Fruit fly (Drosophila melanogaster): Measurements from ENCODE around the gene ro.
A peak's percentile ranks its signal among the peaks of the same experiment; 100 is the strongest.

Gene ro

DNA sequence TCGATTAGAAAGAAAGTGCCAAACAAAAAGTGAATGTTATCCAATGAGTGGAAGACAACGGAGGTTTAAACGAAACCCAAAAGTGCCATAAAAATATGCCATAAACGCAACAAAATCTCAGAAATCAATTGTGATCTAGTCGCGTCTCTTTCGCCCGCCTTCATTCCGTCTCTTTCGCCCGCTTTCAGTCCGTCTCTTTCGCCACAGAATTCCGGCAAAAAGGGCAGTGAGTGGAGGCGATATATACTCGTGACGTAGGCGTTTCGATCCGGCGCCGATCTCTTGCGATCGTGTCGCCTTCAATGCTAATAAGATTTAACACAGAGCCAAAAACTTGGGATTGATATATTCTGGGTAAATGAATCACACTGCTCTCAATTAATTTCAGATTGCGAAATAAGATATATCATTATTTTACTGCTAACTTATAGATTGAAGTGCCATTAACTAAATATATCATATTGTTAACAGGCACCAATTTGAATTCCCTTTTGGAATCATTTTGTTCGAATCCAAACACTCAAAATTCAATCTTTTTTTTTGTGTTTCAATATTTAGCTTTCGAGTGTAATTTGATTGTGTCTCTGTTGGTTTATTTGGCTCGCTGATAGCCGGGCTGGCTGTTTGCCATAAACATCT lies 7.2 kb upstream of the ro start (continued):
- TF ChIP-seq CG6175 (GFP tag; IDR thresholded peaks at IDR 0.05) (0 out of 3 replicates have a peak, but pooled peaks have one; percentile 28), CG8388 (GFP tag; optimal IDR thresholded peaks at IDR 0.05) (no peak), zen2 (GFP tag; IDR thresholded peaks at IDR 0.05; ENCODE audit: partially characterized antibody) (no peak), CG4820 (GFP tag; optimal IDR thresholded peaks at IDR 0.05) (no peak), CG2712 (tag; optimal IDR thresholded peaks at IDR 0.05) (peak; percentile 56), D (optimal IDR thresholded peaks at IDR 0.05) (no peak), D (GFP tag; optimal IDR thresholded peaks at IDR 0.05) (no peak), CG8359 (GFP tag; optimal IDR thresholded peaks at IDR 0.05; ENCODE audit: borderline replicate concordance) (no peak), Asciz (GFP tag; optimal IDR thresholded peaks at IDR 0.05) (peak; percentile 25), CG15269 (tag; optimal IDR thresholded peaks at IDR 0.05) (peak; percentile 77), CG13123 (GFP tag; optimal IDR thresholded peaks at IDR 0.05) (no peak), Ravus (GFP tag; IDR thresholded peaks at IDR 0.05) (no peak), CG31388 (GFP tag; optimal IDR thresholded peaks at IDR 0.05) (no peak), CG5953 (GFP tag; IDR thresholded peaks at IDR 0.05) (peak; percentile 47; the same call in 1 of the 2 replicates), usp (GFP tag; optimal IDR thresholded peaks at IDR 0.05) (no peak), jigr1 (GFP tag; IDR thresholded peaks at IDR 0.05) (no peak), dati (GFP tag; IDR thresholded peaks at IDR 0.05) (no peak), Med (GFP tag) (peak; percentile 88), CG2199 (GFP tag; IDR thresholded peaks at IDR 0.05) (0 out of 3 replicates have a peak, but pooled peaks have one; percentile 9), CG17829 (tag; optimal IDR thresholded peaks at IDR 0.05) (peak; percentile 39), crp (GFP tag; optimal IDR thresholded peaks at IDR 0.05) (no peak), CG13424 (tag; optimal IDR thresholded peaks at IDR 0.05) (peak; percentile 69), CG8281 (tag; optimal IDR thresholded peaks at IDR 0.05) (peak; percentile 24), pros (GFP tag; optimal IDR thresholded peaks at IDR 0.05) (no peak), CG9727 (GFP tag; optimal IDR thresholded peaks at IDR 0.05) (peak; percentile 23), luna (GFP tag; optimal IDR thresholded peaks at IDR 0.05) (no peak), Dip2 (GFP tag; IDR thresholded peaks at IDR 0.05) (no peak), CG18764 (GFP tag; optimal IDR thresholded peaks at IDR 0.05) (peak; percentile 7), slbo (GFP tag; IDR thresholded peaks at IDR 0.05) (peak; percentile 47; the same call in 1 of the 2 replicates), Spps (tag; optimal IDR thresholded peaks at IDR 0.05) (no peak), CG17186 (GFP tag; optimal IDR thresholded peaks at IDR 0.05) (no peak), H2.0 (GFP tag; IDR thresholded peaks at IDR 0.05) (no peak; the same call in 1 of the 2 replicates), chinmo (GFP tag; IDR thresholded peaks at IDR 0.05; ENCODE audit: partially characterized antibody) (no peak), Awh (GFP tag; IDR thresholded peaks at IDR 0.05) (no peak), tx (GFP tag; optimal IDR thresholded peaks at IDR 0.05) (no peak), oc (tag; optimal IDR thresholded peaks at IDR 0.05) (no peak), lola (GFP tag; optimal IDR thresholded peaks at IDR 0.05) (peak in 1 of 3 experiments; percentile 4), lab (GFP tag; optimal IDR thresholded peaks at IDR 0.05) (peak; percentile 57), pzg (GFP tag; optimal IDR thresholded peaks at IDR 0.05) (no peak), CG17568 (GFP tag; optimal IDR thresholded peaks at IDR 0.05) (peak; percentile 7), bab2 (GFP tag; optimal IDR thresholded peaks at IDR 0.05) (peak; percentile 50), klu (GFP tag; IDR thresholded peaks at IDR 0.05) (no peak), CG10431 (GFP tag; optimal IDR thresholded peaks at IDR 0.05) (no peak), da (GFP tag; optimal IDR thresholded peaks at IDR 0.05) (no peak), CG6254 (GFP tag; optimal IDR thresholded peaks at IDR 0.05) (no peak), CG11696 (GFP tag; IDR thresholded peaks at IDR 0.05) (no peak), Oli (tag; optimal IDR thresholded peaks at IDR 0.05) (peak; percentile 61), CG11093 (GFP tag; IDR thresholded peaks at IDR 0.05) (no peak), gt (GFP tag; IDR thresholded peaks at IDR 0.05) (no peak), CG9215 (GFP tag; IDR thresholded peaks at IDR 0.05) (no peak)

All from whole organism, embryonic.